Worm (Caenorhabditis elegans): ENCODE data around the gene ugt-23.

The ugt-23 gene

ce11 chrX:9940524-9940923 lies 15.6 kb upstream of the ugt-23 start:
- no peak for TF ChIP-seq Y75B8A.6 (GFP tag; IDR thresholded peaks at IDR 0.05)
- no peak for TF ChIP-seq ceh-44 (GFP tag; IDR thresholded peaks at IDR 0.05)
- no peak for TF ChIP-seq hif-1 (tag; optimal IDR thresholded peaks at IDR 0.05)
- TF ChIP-seq daf-16 (GFP tag; optimal IDR thresholded peaks at IDR 0.05), result no peak
- TF ChIP-seq daf-16 (tag; optimal IDR thresholded peaks at IDR 0.05), result peak; percentile 36
- no peak for TF ChIP-seq fos-1 (tag; optimal IDR thresholded peaks at IDR 0.05)
- no peak for TF ChIP-seq hlh-30 (tag; optimal IDR thresholded peaks at IDR 0.05; ENCODE audit: insufficient read depth)
- no peak for TF ChIP-seq pha-4 (GFP tag; IDR thresholded peaks at IDR 0.05)
- peak; percentile 82 for TF ChIP-seq pha-4 (tag; optimal IDR thresholded peaks at IDR 0.05)
- no peak for TF ChIP-seq lin-15B (tag; optimal IDR thresholded peaks at IDR 0.05)
- TF ChIP-seq F44E2.7 (GFP tag; IDR thresholded peaks at IDR 0.05), result no peak
- no peak for TF ChIP-seq tra-1 (GFP tag; IDR thresholded peaks at IDR 0.05)
- TF ChIP-seq spr-1 (tag; optimal IDR thresholded peaks at IDR 0.05), result no peak
- no peak for TF ChIP-seq lin-13 (GFP tag; optimal IDR thresholded peaks at IDR 0.05)
- TF ChIP-seq arid-1 (GFP tag; conservative IDR thresholded peaks at IDR 0.05), result no peak
- TF ChIP-seq cey-2 (tag; optimal IDR thresholded peaks at IDR 0.05; ENCODE audit: borderline replicate concordance, insufficient read depth), result no peak
- no peak for TF ChIP-seq jun-1 (tag; optimal IDR thresholded peaks at IDR 0.05)
- TF ChIP-seq attf-4 (tag; optimal IDR thresholded peaks at IDR 0.05), result no peak
- no peak for TF ChIP-seq R02D3.7 (tag; optimal IDR thresholded peaks at IDR 0.05)
- TF ChIP-seq nhr-6 (tag; optimal IDR thresholded peaks at IDR 0.05), result peak; percentile 66

- TF ChIP-seq php-3 (GFP tag; IDR thresholded peaks at IDR 0.05) (no peak), pqm-1 (tag; optimal IDR thresholded peaks at IDR 0.05) (peak; percentile 9), hlh-11 (tag; optimal IDR thresholded peaks at IDR 0.05) (no peak), unc-62 (GFP tag; optimal IDR thresholded peaks at IDR 0.05 in 1 of 2) (no peak), unc-62 (tag; optimal IDR thresholded peaks at IDR 0.05) (no peak), daf-16 (GFP tag; optimal IDR thresholded peaks at IDR 0.05) (no peak), daf-16 (tag; optimal IDR thresholded peaks at IDR 0.05) (peak; percentile 68), dve-1 (tag; optimal IDR thresholded peaks at IDR 0.05; ENCODE audit: insufficient read depth) (peak; percentile 8)
Observed at ce11 chrX:9938537-9938936, 13.6 kb upstream of the ugt-23 start, which contains the start of the genes C17G1.5 and C17G1.14. Gene C17G1.5 (plus strand): TSS chrX:9938802. Gene C17G1.14 (plus strand): TSS chrX:9938813.

- TF ChIP-seq lim-7 (GFP tag; IDR thresholded peaks at IDR 0.05), result no peak
- TF ChIP-seq egl-27 (tag; optimal IDR thresholded peaks at IDR 0.05), result no peak
- no peak for TF ChIP-seq nhr-10 (tag; optimal IDR thresholded peaks at IDR 0.05)
- peak; percentile 29 for TF ChIP-seq hlh-11 (tag; optimal IDR thresholded peaks at IDR 0.05)
- peak; percentile 11 for TF ChIP-seq hlh-30 (tag; optimal IDR thresholded peaks at IDR 0.05; ENCODE audit: insufficient read depth)
- no peak for TF ChIP-seq set-16 (GFP tag; IDR thresholded peaks at IDR 0.05)
- TF ChIP-seq F49E8.2 (tag; optimal IDR thresholded peaks at IDR 0.05; ENCODE audit: borderline replicate concordance), result no peak
- TF ChIP-seq daf-16 (GFP tag; optimal IDR thresholded peaks at IDR 0.05), result no peak
- TF ChIP-seq daf-16 (tag; optimal IDR thresholded peaks at IDR 0.05), result no peak
- no peak for TF ChIP-seq nhr-28 (tag; optimal IDR thresholded peaks at IDR 0.05)
- no peak for TF ChIP-seq lin-38 (GFP tag; IDR thresholded peaks at IDR 0.05)
Observed at ce11 chrX:9938091-9938490, 13.1 kb upstream of the ugt-23 start.

- TF ChIP-seq zag-1 (tag; optimal IDR thresholded peaks at IDR 0.05) (no peak), daf-19 (GFP tag; conservative IDR thresholded peaks at IDR 0.05) (no peak), nhr-77 (tag; optimal IDR thresholded peaks at IDR 0.05) (no peak), daf-16 (GFP tag; optimal IDR thresholded peaks at IDR 0.05) (no peak), daf-16 (tag; optimal IDR thresholded peaks at IDR 0.05) (peak; percentile 44), F49E8.2 (tag; optimal IDR thresholded peaks at IDR 0.05; ENCODE audit: borderline replicate concordance) (no peak), nhr-41 (GFP tag; IDR thresholded peaks at IDR 0.05) (no peak), nhr-111 (GFP tag; optimal IDR thresholded peaks at IDR 0.05) (no peak), ZK546.5 (tag; optimal IDR thresholded peaks at IDR 0.05) (no peak), set-16 (GFP tag; IDR thresholded peaks at IDR 0.05) (no peak), zip-11 (GFP tag; IDR thresholded peaks at IDR 0.05) (no peak), ztf-7 (tag; optimal IDR thresholded peaks at IDR 0.05) (no peak), nhr-28 (tag; optimal IDR thresholded peaks at IDR 0.05) (peak; percentile 37), ceh-20 (GFP tag; IDR thresholded peaks at IDR 0.05) (no peak), dve-1 (tag; optimal IDR thresholded peaks at IDR 0.05; ENCODE audit: insufficient read depth) (peak; percentile 50), mep-1 (tag; optimal IDR thresholded peaks at IDR 0.05) (peak; percentile 4), pqm-1 (tag; optimal IDR thresholded peaks at IDR 0.05) (peak; percentile 37), ctbp-1 (GFP tag; IDR thresholded peaks at IDR 0.05) (no peak), nhr-76 (tag; optimal IDR thresholded peaks at IDR 0.05) (no peak), fos-1 (tag; optimal IDR thresholded peaks at IDR 0.05) (no peak), hif-1 (tag; optimal IDR thresholded peaks at IDR 0.05) (no peak), gei-8 (GFP tag; optimal IDR thresholded peaks at IDR 0.05) (no peak), hlh-11 (tag; optimal IDR thresholded peaks at IDR 0.05) (peak; percentile 19), tra-1 (GFP tag; IDR thresholded peaks at IDR 0.05) (no peak)
Observed at ce11 chrX:9934009-9934323, 9.0 kb upstream of the ugt-23 start.
